Worm (Caenorhabditis elegans): ENCODE data around the gene mfsd-8.

ce11 chrIII:3241361-3241760, 40.7 kb upstream of the mfsd-8 start:
- TF ChIP-seq ceh-82 (tag; optimal IDR thresholded peaks at IDR 0.05) (no peak), lsy-2 (tag; optimal IDR thresholded peaks at IDR 0.05) (no peak), nhr-28 (tag; optimal IDR thresholded peaks at IDR 0.05) (no peak)

Data from whole organism, L4 larva.